Worm (Caenorhabditis elegans): ENCODE results near the gene lin-32.

The lin-32 gene

ce11 chrX:2258404-2258803 lies 28.5 kb upstream of the lin-32 start:
- no peak for TF ChIP-seq daf-19 (GFP tag; conservative IDR thresholded peaks at IDR 0.05)
- peak; percentile 33 for TF ChIP-seq dve-1 (tag; optimal IDR thresholded peaks at IDR 0.05; ENCODE audit: insufficient read depth)
- peak; percentile 69 for TF ChIP-seq nhr-6 (tag; optimal IDR thresholded peaks at IDR 0.05)
- no peak for TF ChIP-seq daf-16 (GFP tag; optimal IDR thresholded peaks at IDR 0.05)
- TF ChIP-seq daf-16 (tag; optimal IDR thresholded peaks at IDR 0.05) = peak; percentile 42
- TF ChIP-seq nhr-25 (tag; optimal IDR thresholded peaks at IDR 0.05; ENCODE audit: borderline replicate concordance, insufficient read depth) = peak; percentile 3
- peak in 1 of 2 experiments; percentile 3 for TF ChIP-seq lsy-2 (tag; optimal IDR thresholded peaks at IDR 0.05)

ce11 chrX:2258001-2258400 lies 28.1 kb upstream of the lin-32 start, which contains the start of gene crn-4:
Gene crn-4 (minus strand): TSS chrX:2258101.
- no peak for TF ChIP-seq zip-2 (tag; optimal IDR thresholded peaks at IDR 0.05)
- no peak for TF ChIP-seq lin-39 (tag; optimal IDR thresholded peaks at IDR 0.05)
- no peak for TF ChIP-seq hlh-11 (tag; optimal IDR thresholded peaks at IDR 0.05)
- no peak for TF ChIP-seq F26F4.8 (GFP tag; conservative IDR thresholded peaks at IDR 0.05)
- TF ChIP-seq unc-130 (GFP tag; optimal IDR thresholded peaks at IDR 0.05) = no peak
- TF ChIP-seq vab-7 (GFP tag; IDR thresholded peaks at IDR 0.05) = no peak
- TF ChIP-seq skn-1 (tag; optimal IDR thresholded peaks at IDR 0.05) = no peak
- TF ChIP-seq ceh-20 (GFP tag; IDR thresholded peaks at IDR 0.05) = no peak
- TF ChIP-seq T20F7.1 (GFP tag; optimal IDR thresholded peaks at IDR 0.05) = no peak
- TF ChIP-seq F44E2.7 (GFP tag; IDR thresholded peaks at IDR 0.05) = no peak
- TF ChIP-seq spr-1 (tag; optimal IDR thresholded peaks at IDR 0.05) = no peak
- TF ChIP-seq aly-2 (tag; optimal IDR thresholded peaks at IDR 0.05) = no peak
- no peak for TF ChIP-seq hif-1 (tag; optimal IDR thresholded peaks at IDR 0.05)
- no peak for TF ChIP-seq egl-43 (GFP tag; IDR thresholded peaks at IDR 0.05)
- no peak for TF ChIP-seq nhr-111 (GFP tag; optimal IDR thresholded peaks at IDR 0.05)
- TF ChIP-seq T26A8.4 (GFP tag; IDR thresholded peaks at IDR 0.05) = no peak

- no peak for TF ChIP-seq zag-1 (tag; optimal IDR thresholded peaks at IDR 0.05)
- no peak for TF ChIP-seq lim-7 (GFP tag; IDR thresholded peaks at IDR 0.05)
- no peak for TF ChIP-seq lin-1 (GFP tag; IDR thresholded peaks at IDR 0.05)
- no peak for TF ChIP-seq madf-9 (GFP tag; conservative IDR thresholded peaks at IDR 0.05)
- TF ChIP-seq dpl-1 (GFP tag; optimal IDR thresholded peaks at IDR 0.05) = no peak
Observed at ce11 chrX:2246908-2247307, 17.0 kb upstream of the lin-32 start, which contains the start of gene AH9.1. Gene AH9.1 (minus strand): TSS chrX:2247008.

- peak; percentile 69; the same call in 1 of the 2 replicates for TF ChIP-seq daf-19 (GFP tag; conservative IDR thresholded peaks at IDR 0.05)
- peak; percentile 73 for TF ChIP-seq ces-1 (GFP tag; optimal IDR thresholded peaks at IDR 0.05)
- TF ChIP-seq saeg-2 (GFP tag; IDR thresholded peaks at IDR 0.05) = peak; percentile 85
- TF ChIP-seq lin-1 (GFP tag; IDR thresholded peaks at IDR 0.05) = peak; percentile 83
- peak; percentile 71; the same call in 1 of the 2 replicates for TF ChIP-seq zfp-3 (GFP tag; conservative IDR thresholded peaks at IDR 0.05)
- peak; percentile 94 for TF ChIP-seq hmg-1.1 (GFP tag; IDR thresholded peaks at IDR 0.05)
- peak; percentile 88 for TF ChIP-seq ztf-7 (tag; optimal IDR thresholded peaks at IDR 0.05)
- peak; percentile 93 for TF ChIP-seq ceh-20 (GFP tag; IDR thresholded peaks at IDR 0.05)
- peak; percentile 91 for TF ChIP-seq ctbp-1 (GFP tag; IDR thresholded peaks at IDR 0.05)
- TF ChIP-seq gei-8 (GFP tag; optimal IDR thresholded peaks at IDR 0.05) = peak; percentile 18
- TF ChIP-seq aly-2 (tag; optimal IDR thresholded peaks at IDR 0.05) = no peak
- TF ChIP-seq dmd-6 (GFP tag; IDR thresholded peaks at IDR 0.05) = peak; percentile 96
- TF ChIP-seq nhr-48 (tag; optimal IDR thresholded peaks at IDR 0.05) = peak; percentile 88
- TF ChIP-seq dmd-8 (GFP tag; IDR thresholded peaks at IDR 0.05) = peak; percentile 49; the same call in 1 of the 2 replicates
- TF ChIP-seq nhr-11 (tag; optimal IDR thresholded peaks at IDR 0.05) = peak; percentile 99
- TF ChIP-seq nhr-25 (tag; optimal IDR thresholded peaks at IDR 0.05; ENCODE audit: borderline replicate concordance, insufficient read depth) = peak; percentile 96
- peak; percentile 65 for TF ChIP-seq dmd-9 (GFP tag; IDR thresholded peaks at IDR 0.05)
- peak; percentile 95 for TF ChIP-seq lin-13 (GFP tag; optimal IDR thresholded peaks at IDR 0.05)
- peak; percentile 21; the same call in 1 of the 2 replicates for TF ChIP-seq set-16 (GFP tag; IDR thresholded peaks at IDR 0.05)
- TF ChIP-seq lim-7 (GFP tag; IDR thresholded peaks at IDR 0.05) = no peak
- peak; percentile 94 for TF ChIP-seq duxl-1 (tag; optimal IDR thresholded peaks at IDR 0.05; ENCODE audit: poor library complexity)
- TF ChIP-seq Y75B8A.6 (GFP tag; IDR thresholded peaks at IDR 0.05) = peak; percentile 85
- peak; percentile 84 for TF ChIP-seq madf-9 (GFP tag; conservative IDR thresholded peaks at IDR 0.05)
- peak; percentile 71 for TF ChIP-seq lin-38 (GFP tag; IDR thresholded peaks at IDR 0.05)
Observed at ce11 chrX:2242568-2243185, 12.8 kb upstream of the lin-32 start, which contains the start of gene rpl-11.2. Gene rpl-11.2 (minus strand): TSS chrX:2242618.
